Worm (Caenorhabditis elegans): ENCODE measurements around the gene F56A11.5.

ce11 chrIV:596292-596952, 25.8 kb upstream of the F56A11.5 start, which contains the start of the genes C18H7.7 and C18H7.11:
- TF ChIP-seq peb-1 (tag; optimal IDR thresholded peaks at IDR 0.05) (no peak), snpc-4 (tag; optimal IDR thresholded peaks at IDR 0.05) (no peak), nhr-77 (tag; optimal IDR thresholded peaks at IDR 0.05) (no peak), elt-3 (tag; optimal IDR thresholded peaks at IDR 0.05) (no peak), nhr-12 (tag; optimal IDR thresholded peaks at IDR 0.05) (no peak), nhr-237 (tag; optimal IDR thresholded peaks at IDR 0.05) (no peak), nhr-6 (tag; optimal IDR thresholded peaks at IDR 0.05) (no peak), zag-1 (tag; optimal IDR thresholded peaks at IDR 0.05) (no peak), nhr-25 (tag; optimal IDR thresholded peaks at IDR 0.05) (no peak), unc-39 (tag; optimal IDR thresholded peaks at IDR 0.05) (no peak), ztf-4 (tag; optimal IDR thresholded peaks at IDR 0.05) (no peak), unc-62 (GFP tag; optimal IDR thresholded peaks at IDR 0.05) (no peak), F13H6.1 (tag; optimal IDR thresholded peaks at IDR 0.05) (no peak), mdl-1 (tag; optimal IDR thresholded peaks at IDR 0.05) (no peak)

Measured in whole organism, L2 larva.